Fruit fly (Drosophila melanogaster) whole organism, embryonic: ENCODE measurements around the gene Lsp1alpha.

Experiments
- Abd-B ChIP-seq: fragments of 200-800 bp; sonication (Bioruptor generic); optimal IDR thresholded peaks from 2 replicates; lab custom pipeline; 2018; ENCODE audit warnings: missing biosample characterization, mild to moderate bottlenecking, missing genetic modification characterization, moderate library complexity
- Aef1 ChIP-seq: fragments of 200-800 bp; sonication (Bioruptor generic); IDR thresholded peaks from 3 replicates; pipeline ENCODE4 v1.3.6; 2022; ENCODE audit warnings: missing biosample characterization, missing genetic modification characterization
- Bteb2 ChIP-seq: fragments of 200-800 bp; sonication (Bioruptor generic); optimal IDR thresholded peaks from 2 replicates; lab custom pipeline; 2016; ENCODE audit warnings: missing biosample characterization, missing genetic modification characterization
- CG10431 ChIP-seq: fragments of 200-800 bp; sonication (Bioruptor generic); optimal IDR thresholded peaks from 3 replicates; lab custom pipeline; 2018; ENCODE audit warnings: missing biosample characterization, mild to moderate bottlenecking, missing genetic modification characterization
- CG10462 ChIP-seq: fragments of 200-800 bp; sonication (Bioruptor generic); optimal IDR thresholded peaks from 2 replicates; lab custom pipeline; 2016; ENCODE audit warnings: missing biosample characterization, missing genetic modification characterization
- CG11456 ChIP-seq: fragments of 200-800 bp; sonication (Bioruptor generic); IDR thresholded peaks from 3 replicates; pipeline ENCODE4 v1.3.6; 2022; ENCODE audit warnings: missing biosample characterization, missing genetic modification characterization
- CG11695 ChIP-seq: fragments of 200-800 bp; sonication (Bioruptor generic); IDR thresholded peaks from 3 replicates; pipeline ENCODE4 v1.3.6; 2022; ENCODE audit warnings: missing biosample characterization, missing genetic modification characterization
- CG12659 ChIP-seq: fragments of 200-800 bp; sonication (Bioruptor generic); optimal IDR thresholded peaks from 3 replicates; lab custom pipeline; 2017; ENCODE audit warnings: mild to moderate bottlenecking, missing biosample characterization, missing genetic modification reagents, missing genetic modification characterization
- CG13424 ChIP-seq: fragments of 200-800 bp; sonication (Bioruptor generic); optimal IDR thresholded peaks from 2 replicates; lab custom pipeline; 2019; ENCODE audit warnings: missing biosample characterization, mild to moderate bottlenecking, missing genetic modification characterization, moderate library complexity
- CG14014 ChIP-seq: fragments of 200-800 bp; sonication (Bioruptor generic); IDR thresholded peaks from 2 replicates; pipeline ENCODE4 v1.3.6; 2022; ENCODE audit warnings: missing biosample characterization, missing genetic modification characterization
- CG14860 ChIP-seq: fragments of 200-800 bp; sonication (Bioruptor generic); IDR thresholded peaks from 3 replicates; pipeline ENCODE4 v1.3.6; 2022; ENCODE audit warnings: missing biosample characterization, missing genetic modification characterization; ENCODE audit not compliant: partially characterized antibody
- CG15601 ChIP-seq: fragments of 200-800 bp; sonication (Bioruptor generic); optimal IDR thresholded peaks from 3 replicates; lab custom pipeline; 2019; ENCODE audit warnings: missing biosample characterization, mild to moderate bottlenecking, missing genetic modification characterization, moderate library complexity
- CG16815 ChIP-seq: fragments of 200-800 bp; sonication (Bioruptor generic); optimal IDR thresholded peaks from 3 replicates; lab custom pipeline; 2017; ENCODE audit warnings: missing biosample characterization, mild to moderate bottlenecking, missing genetic modification characterization
- CG2678 ChIP-seq: fragments of 200-800 bp; sonication (Bioruptor generic); optimal IDR thresholded peaks from 3 replicates; lab custom pipeline; 2019; ENCODE audit warnings: missing biosample characterization, mild to moderate bottlenecking, missing genetic modification characterization, moderate library complexity
- CG2889 ChIP-seq: fragments of 200-800 bp; sonication (Bioruptor generic); IDR thresholded peaks from 3 replicates; pipeline ENCODE4 v1.3.6; 2022; ENCODE audit warnings: missing biosample characterization, missing genetic modification characterization
- CG3163 ChIP-seq: fragments of 200-800 bp; sonication (Bioruptor generic); optimal IDR thresholded peaks from 3 replicates; lab custom pipeline; 2016; ENCODE audit warnings: missing biosample characterization, missing genetic modification characterization
- CG4820 ChIP-seq: fragments of 200-800 bp; sonication (Bioruptor generic); optimal IDR thresholded peaks from 3 replicates; lab custom pipeline; 2016; ENCODE audit warnings: missing biosample characterization, missing genetic modification characterization
- CG6854 ChIP-seq: fragments of 200-800 bp; sonication (Bioruptor generic); optimal IDR thresholded peaks from 3 replicates; lab custom pipeline; 2017; ENCODE audit warnings: missing biosample characterization, mild to moderate bottlenecking, missing genetic modification characterization
- CG7556 ChIP-seq: fragments of 200-800 bp; sonication (Bioruptor generic); optimal IDR thresholded peaks from 2 replicates; lab custom pipeline; 2017; ENCODE audit warnings: missing biosample characterization, mild to moderate bottlenecking, missing genetic modification characterization
- CG7987 ChIP-seq: fragments of 200-800 bp; sonication (Bioruptor generic); optimal IDR thresholded peaks from 2 replicates; lab custom pipeline; 2018; ENCODE audit warnings: missing biosample characterization, mild to moderate bottlenecking, missing genetic modification characterization, moderate library complexity
- CG8359 ChIP-seq: fragments of 200-800 bp; sonication (Bioruptor generic); optimal IDR thresholded peaks from 2 replicates; lab custom pipeline; 2017; ENCODE audit warnings: missing biosample characterization, mild to moderate bottlenecking, missing genetic modification characterization, borderline replicate concordance
- CG9437 ChIP-seq: fragments of 200-800 bp; sonication (Bioruptor generic); optimal IDR thresholded peaks from 2 replicates; lab custom pipeline; 2018; ENCODE audit warnings: missing biosample characterization, mild to moderate bottlenecking, missing genetic modification characterization
- CG9797 ChIP-seq: fragments of 200-800 bp; sonication (Bioruptor generic); optimal IDR thresholded peaks from 3 replicates; lab custom pipeline; 2018; ENCODE audit warnings: missing biosample characterization, mild to moderate bottlenecking, missing genetic modification characterization
- Dip3 ChIP-seq: fragments of 200-800 bp; sonication (Bioruptor generic); optimal IDR thresholded peaks from 3 replicates; lab custom pipeline; 2016; ENCODE audit warnings: missing biosample characterization, missing genetic modification characterization
- ERR ChIP-seq: fragments of 200-800 bp; sonication (Bioruptor generic); optimal IDR thresholded peaks from 2 replicates; lab custom pipeline; 2016; ENCODE audit warnings: missing biosample characterization, missing genetic modification characterization
- GATAe ChIP-seq: fragments of 200-800 bp; sonication (Bioruptor generic); conservative IDR thresholded peaks from 2 replicates; pipeline ENCODE4 v1.3.6; 2022; ENCODE audit warnings: missing biosample characterization, missing genetic modification characterization
- Hey ChIP-seq: fragments of 200-800 bp; sonication (Bioruptor generic); optimal IDR thresholded peaks from 3 replicates; lab custom pipeline; 2018; ENCODE audit warnings: missing biosample characterization, mild to moderate bottlenecking, missing genetic modification characterization
- Mad ChIP-seq: fragments of 200-800 bp; sonication (Bioruptor generic); optimal IDR thresholded peaks from 2 replicates; lab custom pipeline; 2016; ENCODE audit warnings: missing biosample characterization, missing genetic modification characterization
- Mes4 ChIP-seq: fragments of 200-800 bp; sonication (Bioruptor generic); optimal IDR thresholded peaks from 2 replicates; lab custom pipeline; 2016; ENCODE audit warnings: missing biosample characterization, missing genetic modification characterization
- NfI ChIP-seq: fragments of 200-800 bp; sonication (Bioruptor generic); optimal IDR thresholded peaks from 3 replicates; lab custom pipeline; 2018; ENCODE audit warnings: missing biosample characterization, mild to moderate bottlenecking, missing genetic modification characterization, moderate library complexity
- Rx ChIP-seq: fragments of 200-800 bp; sonication (Bioruptor generic); IDR thresholded peaks from 2 replicates; pipeline ENCODE4 v1.3.6; 2022; ENCODE audit warnings: missing biosample characterization, missing genetic modification characterization
- Sox102F ChIP-seq: fragments of 200-800 bp; sonication (Bioruptor generic); optimal IDR thresholded peaks from 2 replicates; lab custom pipeline; 2018; ENCODE audit warnings: missing biosample characterization, mild to moderate bottlenecking, missing genetic modification characterization, moderate library complexity
- Xbp1 ChIP-seq: fragments of 200-800 bp; sonication (Bioruptor generic); optimal IDR thresholded peaks from 3 replicates; lab custom pipeline; 2016; ENCODE audit warnings: missing biosample characterization, mild to moderate bottlenecking, missing genetic modification characterization
- YL-1 ChIP-seq: fragments of 200-800 bp; sonication (Bioruptor generic); optimal IDR thresholded peaks from 3 replicates; lab custom pipeline; 2017; ENCODE audit warnings: missing biosample characterization, mild to moderate bottlenecking, missing genetic modification characterization
- abd-A ChIP-seq: fragments of 200-800 bp; sonication (Bioruptor generic); optimal IDR thresholded peaks from 3 replicates; lab custom pipeline; 2019; ENCODE audit warnings: missing biosample characterization, mild to moderate bottlenecking, missing genetic modification characterization, moderate library complexity
- ara ChIP-seq: fragments of 200-800 bp; sonication (Bioruptor generic); IDR thresholded peaks from 2 replicates; pipeline ENCODE4 v1.3.6; 2022; ENCODE audit warnings: missing biosample characterization, missing genetic modification characterization
- bigmax ChIP-seq: fragments of 200-800 bp; sonication (Bioruptor generic); optimal IDR thresholded peaks from 2 replicates; lab custom pipeline; 2018; ENCODE audit warnings: missing biosample characterization, mild to moderate bottlenecking, missing genetic modification characterization
- bsh ChIP-seq, 2 experiments: fragments of 200-800 bp; sonication (Bioruptor generic); optimal IDR thresholded peaks; 2 replicates each; lab custom pipeline; 2017 to 2018; ENCODE audit warnings: mild to moderate bottlenecking in 2 of 2, missing biosample characterization in 2 of 2, missing genetic modification characterization in 2 of 2, moderate library complexity in 1 of 2
- cas ChIP-seq: fragments of 200-800 bp; sonication (Bioruptor generic); IDR thresholded peaks from 2 replicates; pipeline ENCODE4 v1.3.6; 2022; ENCODE audit warnings: missing biosample characterization, missing genetic modification characterization
- dmrt99B ChIP-seq: fragments of 200-800 bp; sonication (Bioruptor generic); optimal IDR thresholded peaks from 2 replicates; lab custom pipeline; 2018; ENCODE audit warnings: missing biosample characterization, mild to moderate bottlenecking, missing genetic modification characterization, moderate library complexity
- gem ChIP-seq: fragments of 200-800 bp; sonication (Bioruptor generic); optimal IDR thresholded peaks from 2 replicates; lab custom pipeline; 2019; ENCODE audit warnings: missing biosample characterization, mild to moderate bottlenecking, missing genetic modification characterization, moderate library complexity
- jigr1 ChIP-seq: fragments of 200-800 bp; sonication (Bioruptor generic); IDR thresholded peaks from 3 replicates; pipeline ENCODE4 v1.3.6; 2022; ENCODE audit warnings: missing biosample characterization, missing genetic modification characterization
- jing ChIP-seq: fragments of 200-800 bp; sonication (Bioruptor generic); optimal IDR thresholded peaks from 2 replicates; lab custom pipeline; 2018; ENCODE audit warnings: missing biosample characterization, mild to moderate bottlenecking, missing genetic modification characterization
- lola ChIP-seq, 3 experiments: fragments of >200 bp in 2 of 3; fragments of 200-800 bp in 1 of 3; sonication (Bioruptor generic) in 1 of 3; optimal IDR thresholded peaks; 2 replicates each; lab custom pipeline; 2017 to 2019; ENCODE audit warnings: missing biosample characterization in 3 of 3, missing genetic modification characterization in 3 of 3, mild to moderate bottlenecking in 1 of 3, moderate library complexity in 1 of 3
- lov ChIP-seq, 2 experiments: fragments of 200-800 bp in 1 of 2; fragments of >200 bp in 1 of 2; sonication (Bioruptor generic) in 1 of 2; IDR thresholded peaks in 1 of 2; optimal IDR thresholded peaks in 1 of 2; 2 replicates in 1 of 2; 3 replicates in 1 of 2; pipeline versions ENCODE4 v1.3.6 to Lab custom; 2017 to 2022; ENCODE audit warnings: missing biosample characterization in 1 of 2, missing genetic modification characterization in 1 of 2
- sd ChIP-seq: fragments of 200-800 bp; sonication (Bioruptor generic); optimal IDR thresholded peaks from 3 replicates; lab custom pipeline; 2018; ENCODE audit warnings: missing biosample characterization, mild to moderate bottlenecking, missing genetic modification characterization, moderate library complexity
- sens-2 ChIP-seq: fragments of 200-800 bp; sonication (Bioruptor generic); IDR thresholded peaks from 2 replicates; pipeline ENCODE4 v1.3.6; 2022; ENCODE audit warnings: missing biosample characterization, missing genetic modification characterization
- sima ChIP-seq: fragments of 200-800 bp; sonication (Bioruptor generic); optimal IDR thresholded peaks from 2 replicates; lab custom pipeline; 2016; ENCODE audit warnings: missing biosample characterization, missing genetic modification characterization

Lsp1alpha gene

dm6 chrX:12466541-12467240 lies 23.4 kb upstream of the Lsp1alpha start:
- no peak for TF ChIP-seq CG10462 (GFP tag; lab: Kevin White, UChicago)
- no peak for TF ChIP-seq GATAe
- TF ChIP-seq ara: no peak
- TF ChIP-seq sima (GFP tag; lab: Kevin White, UChicago): no peak
- peak; percentile 45 for TF ChIP-seq CG14014 (GFP tag; lab: Robert Waterston, UW)
- TF ChIP-seq CG15601 (tag; lab: Kevin White, UChicago): no peak
- no peak for TF ChIP-seq Mes4 (GFP tag; lab: Kevin White, UChicago)
- 0 out of 3 replicates have a peak, but pooled peaks have one; percentile 15 for TF ChIP-seq Aef1 (GFP tag; lab: Robert Waterston, UW)
- TF ChIP-seq Bteb2 (GFP tag; lab: Kevin White, UChicago): peak; percentile 34
- peak; percentile 49 for TF ChIP-seq NfI
- TF ChIP-seq jing (GFP tag; lab: Kevin White, UChicago): no peak
- 0 out of 3 replicates have a peak, but pooled peaks have one; percentile 59 for TF ChIP-seq CG11456 (GFP tag; lab: Robert Waterston, UW)
- no peak for TF ChIP-seq ERR (GFP tag; lab: Kevin White, UChicago)
- peak in 1 of 2 experiments; percentile 35 for TF ChIP-seq bsh (GFP tag; optimal IDR thresholded peaks at IDR 0.05; lab: Kevin White, UChicago)
- TF ChIP-seq CG7987 (GFP tag; lab: Kevin White, UChicago): no peak
- peak; percentile 24; the same call in 1 of the 3 replicates for TF ChIP-seq CG11695 (GFP tag; lab: Robert Waterston, UW)
- no peak for TF ChIP-seq CG10431 (GFP tag; lab: Kevin White, UChicago)
- peak; percentile 68 for TF ChIP-seq gem (tag; lab: Kevin White, UChicago)
- no peak for TF ChIP-seq CG9797 (GFP tag; lab: Kevin White, UChicago)
- peak; percentile 58 for TF ChIP-seq Sox102F (GFP tag; lab: Kevin White, UChicago)
- TF ChIP-seq Abd-B (GFP tag; lab: Kevin White, UChicago): peak; percentile 55
- TF ChIP-seq sens-2 (GFP tag; lab: Robert Waterston, UW): no peak
- no peak for TF ChIP-seq CG16815 (GFP tag; lab: Kevin White, UChicago)
- peak; percentile 53 for TF ChIP-seq abd-A (tag; lab: Kevin White, UChicago)
- peak; percentile 70 for TF ChIP-seq dmrt99B (tag; lab: Kevin White, UChicago)
- TF ChIP-seq lov (optimal IDR thresholded peaks at IDR 0.05; lab: Kevin White, UChicago): no peak
- TF ChIP-seq lov (GFP tag; IDR thresholded peaks at IDR 0.05; lab: Robert Waterston, UW): no peak
- TF ChIP-seq CG4820: peak; percentile 20
- no peak for TF ChIP-seq CG14860 (GFP tag; lab: Robert Waterston, UW)
- TF ChIP-seq Hey: no peak
- peak; percentile 18 for TF ChIP-seq Mad (GFP tag; lab: Kevin White, UChicago)
- TF ChIP-seq YL-1 (GFP tag; lab: Kevin White, UChicago): no peak
- peak; percentile 41 for TF ChIP-seq CG12659
- TF ChIP-seq CG13424 (tag; lab: Kevin White, UChicago): peak; percentile 59
- no peak for TF ChIP-seq CG3163 (GFP tag; lab: Kevin White, UChicago)
- no peak for TF ChIP-seq bigmax (GFP tag; lab: Kevin White, UChicago)
- no peak for TF ChIP-seq CG2889 (GFP tag; lab: Robert Waterston, UW)
- no peak for TF ChIP-seq Rx
- TF ChIP-seq sd (tag; lab: Kevin White, UChicago): no peak
- peak; percentile 44 for TF ChIP-seq CG6854 (GFP tag; lab: Kevin White, UChicago)
- peak; percentile 28 for TF ChIP-seq Dip3
- no peak for TF ChIP-seq CG8359 (GFP tag; lab: Kevin White, UChicago)
- peak; percentile 73 for TF ChIP-seq CG7556
- peak in 1 of 3 experiments; percentile 18 for TF ChIP-seq lola (GFP tag; optimal IDR thresholded peaks at IDR 0.05; lab: Kevin White, UChicago)
- peak; percentile 49 for TF ChIP-seq Xbp1 (GFP tag; lab: Kevin White, UChicago)
- no peak for TF ChIP-seq cas (GFP tag; lab: Robert Waterston, UW)
- peak; percentile 22 for TF ChIP-seq CG9437 (GFP tag; lab: Kevin White, UChicago)
- no peak for TF ChIP-seq jigr1 (GFP tag; lab: Robert Waterston, UW)
- TF ChIP-seq CG2678 (tag; lab: Kevin White, UChicago): peak; percentile 72
